Fruit fly (Drosophila melanogaster) whole organism, embryonic: Measurements from ENCODE around the gene CG18765.

Experiments
- Atf-2 ChIP-seq: fragments of 200-800 bp; sonication (Bioruptor generic); optimal IDR thresholded peaks from 2 replicates; lab custom pipeline; 2016; ENCODE audit warnings: missing biosample characterization, missing genetic modification characterization
- Atf6 ChIP-seq: fragments of 200-800 bp; sonication (Bioruptor generic); IDR thresholded peaks from 2 replicates; pipeline ENCODE4 v1.3.6; 2022; ENCODE audit warnings: missing biosample characterization, missing genetic modification characterization
- BEAF-32 ChIP-seq: fragments of 200-800 bp; sonication (Bioruptor generic); optimal IDR thresholded peaks from 3 replicates; lab custom pipeline; 2017; ENCODE audit warnings: missing biosample characterization, missing genetic modification characterization, mild to moderate bottlenecking, moderate library complexity, missing genetic modification reagents
- Bgb ChIP-seq: fragments of 200-800 bp; sonication (Bioruptor generic); IDR thresholded peaks from 2 replicates; pipeline ENCODE4 v1.3.6; 2022; ENCODE audit warnings: missing biosample characterization, missing genetic modification characterization; ENCODE audit not compliant: partially characterized antibody
- Bteb2 ChIP-seq: fragments of 200-800 bp; sonication (Bioruptor generic); optimal IDR thresholded peaks from 2 replicates; lab custom pipeline; 2016; ENCODE audit warnings: missing biosample characterization, missing genetic modification characterization
- CG10274 ChIP-seq: fragments of 200-800 bp; sonication (Bioruptor generic); optimal IDR thresholded peaks from 3 replicates; lab custom pipeline; 2017; ENCODE audit warnings: missing biosample characterization, mild to moderate bottlenecking, missing genetic modification characterization
- CG11456 ChIP-seq: fragments of 200-800 bp; sonication (Bioruptor generic); IDR thresholded peaks from 3 replicates; pipeline ENCODE4 v1.3.6; 2022; ENCODE audit warnings: missing biosample characterization, missing genetic modification characterization
- CG11560 ChIP-seq: fragments of 200-800 bp; sonication (Bioruptor generic); IDR thresholded peaks from 3 replicates; pipeline ENCODE4 v1.3.6; 2022; ENCODE audit warnings: missing biosample characterization, missing genetic modification characterization
- CG13287 ChIP-seq: fragments of 200-800 bp; sonication (Bioruptor generic); IDR thresholded peaks from 2 replicates; pipeline ENCODE4 v1.3.6; 2022; ENCODE audit warnings: missing biosample characterization, missing genetic modification characterization; ENCODE audit not compliant: partially characterized antibody
- CG13894 ChIP-seq: fragments of 200-800 bp; sonication (Bioruptor generic); optimal IDR thresholded peaks from 3 replicates; lab custom pipeline; 2018; ENCODE audit warnings: missing biosample characterization, mild to moderate bottlenecking, missing genetic modification characterization, moderate library complexity
- CG15479 ChIP-seq: fragments of 200-800 bp; sonication (Bioruptor generic); optimal IDR thresholded peaks from 3 replicates; lab custom pipeline; 2019; ENCODE audit warnings: missing biosample characterization, mild to moderate bottlenecking, missing genetic modification characterization, moderate library complexity
- CG1647 ChIP-seq: fragments of 200-800 bp; sonication (Bioruptor generic); optimal IDR thresholded peaks from 3 replicates; lab custom pipeline; 2016; ENCODE audit warnings: missing biosample characterization, missing genetic modification characterization
- CG16815 ChIP-seq: fragments of 200-800 bp; sonication (Bioruptor generic); optimal IDR thresholded peaks from 3 replicates; lab custom pipeline; 2017; ENCODE audit warnings: missing biosample characterization, mild to moderate bottlenecking, missing genetic modification characterization
- CG17829 ChIP-seq: fragments of 200-800 bp; optimal IDR thresholded peaks from 2 replicates; lab custom pipeline; 2019; ENCODE audit warnings: missing biosample characterization, mild to moderate bottlenecking, missing genetic modification characterization, moderate library complexity
- CG1792 ChIP-seq: fragments of 200-800 bp; sonication (Bioruptor generic); optimal IDR thresholded peaks from 2 replicates; lab custom pipeline; 2016; ENCODE audit warnings: missing biosample characterization, missing genetic modification characterization
- CG18262 ChIP-seq: fragments of 200-800 bp; optimal IDR thresholded peaks from 3 replicates; lab custom pipeline; 2019; ENCODE audit warnings: missing biosample characterization, mild to moderate bottlenecking, missing genetic modification characterization, moderate library complexity
- CG2116 ChIP-seq: fragments of 200-800 bp; sonication (Bioruptor generic); optimal IDR thresholded peaks from 3 replicates; lab custom pipeline; 2018; ENCODE audit warnings: missing biosample characterization, mild to moderate bottlenecking, missing genetic modification characterization
- CG2678 ChIP-seq: fragments of 200-800 bp; sonication (Bioruptor generic); optimal IDR thresholded peaks from 3 replicates; lab custom pipeline; 2019; ENCODE audit warnings: missing biosample characterization, mild to moderate bottlenecking, missing genetic modification characterization, moderate library complexity
- CG6813 ChIP-seq: fragments of 200-800 bp; sonication (Bioruptor generic); optimal IDR thresholded peaks from 2 replicates; lab custom pipeline; 2017; ENCODE audit warnings: missing biosample characterization, missing genetic modification characterization, mild to moderate bottlenecking, moderate library complexity, missing genetic modification reagents
- CG7372 ChIP-seq: fragments of 200-800 bp; sonication (Bioruptor generic); IDR thresholded peaks from 2 replicates; pipeline ENCODE4 v1.3.6; 2022; ENCODE audit warnings: missing biosample characterization, missing genetic modification characterization
- Chrac-16 ChIP-seq: fragments of 200-800 bp; sonication (Bioruptor generic); optimal IDR thresholded peaks from 3 replicates; lab custom pipeline; 2016; ENCODE audit warnings: missing biosample characterization, missing genetic modification characterization
- Dek ChIP-seq: fragments of 200-800 bp; sonication (Bioruptor generic); optimal IDR thresholded peaks from 3 replicates; lab custom pipeline; 2019; ENCODE audit warnings: missing biosample characterization, mild to moderate bottlenecking, missing genetic modification characterization, moderate library complexity
- Dip2 ChIP-seq: fragments of 200-800 bp; sonication (Bioruptor generic); IDR thresholded peaks from 2 replicates; pipeline ENCODE4 v1.3.6; 2022; ENCODE audit warnings: missing biosample characterization, missing genetic modification characterization
- Dll ChIP-seq: fragments of 200-800 bp; sonication (Bioruptor generic); IDR thresholded peaks from 4 replicates; pipeline ENCODE4 v1.3.6; 2022; ENCODE audit warnings: missing biosample characterization, missing genetic modification characterization; ENCODE audit not compliant: partially characterized antibody
- Doc3 ChIP-seq: fragments of 200-800 bp; sonication (Bioruptor generic); IDR thresholded peaks from 3 replicates; pipeline ENCODE4 v1.3.6; 2022; ENCODE audit warnings: missing biosample characterization, missing genetic modification characterization; ENCODE audit not compliant: partially characterized antibody
- HmgZ ChIP-seq: fragments of 200-800 bp; sonication (Bioruptor generic); optimal IDR thresholded peaks from 2 replicates; lab custom pipeline; 2018; ENCODE audit warnings: missing biosample characterization, mild to moderate bottlenecking, missing genetic modification characterization
- Mes4 ChIP-seq: fragments of 200-800 bp; sonication (Bioruptor generic); optimal IDR thresholded peaks from 2 replicates; lab custom pipeline; 2016; ENCODE audit warnings: missing biosample characterization, missing genetic modification characterization
- NfI ChIP-seq: fragments of 200-800 bp; sonication (Bioruptor generic); optimal IDR thresholded peaks from 3 replicates; lab custom pipeline; 2018; ENCODE audit warnings: missing biosample characterization, mild to moderate bottlenecking, missing genetic modification characterization, moderate library complexity
- Oli ChIP-seq: fragments of 200-800 bp; sonication (Bioruptor generic); optimal IDR thresholded peaks from 2 replicates; lab custom pipeline; 2018; ENCODE audit warnings: missing biosample characterization, mild to moderate bottlenecking, missing genetic modification characterization, moderate library complexity
- PHDP ChIP-seq: fragments of 200-800 bp; sonication (Bioruptor generic); optimal IDR thresholded peaks from 3 replicates; lab custom pipeline; 2018; ENCODE audit warnings: missing biosample characterization, mild to moderate bottlenecking, missing genetic modification characterization, moderate library complexity
- Pdp1 ChIP-seq, 2 experiments: fragments of 200-800 bp; sonication (Bioruptor generic); optimal IDR thresholded peaks; 3 replicates each; lab custom pipeline; 2016; ENCODE audit warnings: missing biosample characterization in 2 of 2, missing genetic modification characterization in 2 of 2, mild to moderate bottlenecking in 1 of 2, moderate library complexity in 1 of 2
- Spps ChIP-seq: fragments of 200-800 bp; sonication (Bioruptor generic); optimal IDR thresholded peaks from 2 replicates; lab custom pipeline; 2018; ENCODE audit warnings: missing biosample characterization, mild to moderate bottlenecking, missing genetic modification characterization
- Tbp ChIP-seq: fragments of >200 bp; optimal IDR thresholded peaks from 2 replicates; lab custom pipeline; 2018; ENCODE audit warnings: missing biosample characterization, missing genetic modification characterization
- YL-1 ChIP-seq: fragments of 200-800 bp; sonication (Bioruptor generic); optimal IDR thresholded peaks from 3 replicates; lab custom pipeline; 2017; ENCODE audit warnings: missing biosample characterization, mild to moderate bottlenecking, missing genetic modification characterization
- ac ChIP-seq: fragments of 200-800 bp; sonication (Bioruptor generic); optimal IDR thresholded peaks from 3 replicates; lab custom pipeline; 2017; ENCODE audit warnings: missing biosample characterization, mild to moderate bottlenecking, missing genetic modification characterization
- al ChIP-seq: fragments of 200-800 bp; sonication (Bioruptor generic); IDR thresholded peaks from 2 replicates; pipeline ENCODE4 v1.3.6; 2022; ENCODE audit warnings: missing biosample characterization, missing genetic modification characterization
- aop ChIP-seq: fragments of 200-800 bp; sonication (Bioruptor generic); IDR thresholded peaks from 2 replicates; pipeline ENCODE4 v1.3.6; 2022; ENCODE audit warnings: missing biosample characterization, missing genetic modification characterization
- exex ChIP-seq: fragments of 200-800 bp; sonication (Bioruptor generic); optimal IDR thresholded peaks from 4 replicates; lab custom pipeline; 2018; ENCODE audit warnings: missing biosample characterization, mild to moderate bottlenecking, missing genetic modification characterization, moderate library complexity
- grn ChIP-seq: fragments of 200-800 bp; sonication (Bioruptor generic); optimal IDR thresholded peaks from 3 replicates; lab custom pipeline; 2017; ENCODE audit warnings: missing biosample characterization, missing genetic modification characterization
- hbn ChIP-seq: fragments of 200-800 bp; sonication (Bioruptor generic); IDR thresholded peaks from 2 replicates; pipeline ENCODE4 v1.3.6; 2022; ENCODE audit warnings: missing biosample characterization, missing genetic modification characterization; ENCODE audit not compliant: partially characterized antibody
- jumu ChIP-seq: fragments of 200-800 bp; sonication (Bioruptor generic); optimal IDR thresholded peaks from 3 replicates; lab custom pipeline; 2016; ENCODE audit warnings: missing biosample characterization, missing genetic modification characterization
- klu ChIP-seq: fragments of 200-800 bp; sonication (Bioruptor generic); IDR thresholded peaks from 2 replicates; pipeline ENCODE4 v1.3.6; 2022; ENCODE audit warnings: missing biosample characterization, missing genetic modification characterization
- oc ChIP-seq: fragments of 200-800 bp; sonication (Bioruptor generic); optimal IDR thresholded peaks from 2 replicates; lab custom pipeline; 2018; ENCODE audit warnings: missing biosample characterization, mild to moderate bottlenecking, missing genetic modification characterization, moderate library complexity
- pzg ChIP-seq: fragments of 200-800 bp; sonication (Bioruptor generic); optimal IDR thresholded peaks from 3 replicates; lab custom pipeline; 2018; ENCODE audit warnings: missing biosample characterization, mild to moderate bottlenecking, missing genetic modification characterization, moderate library complexity
- ro ChIP-seq: fragments of 200-800 bp; sonication (Bioruptor generic); IDR thresholded peaks from 2 replicates; pipeline ENCODE4 v1.3.6; 2022; ENCODE audit warnings: missing biosample characterization, missing genetic modification characterization
- sob ChIP-seq: fragments of 200-800 bp; sonication (Bioruptor generic); IDR thresholded peaks from 2 replicates; pipeline ENCODE4 v1.3.6; 2022; ENCODE audit warnings: missing biosample characterization, missing genetic modification characterization
- tgo ChIP-seq: fragments of 200-800 bp; sonication (Bioruptor generic); IDR thresholded peaks from 3 replicates; pipeline ENCODE4 v1.3.6; 2022; ENCODE audit warnings: missing biosample characterization, missing genetic modification characterization
- trh ChIP-seq: fragments of 200-800 bp; sonication (Bioruptor generic); optimal IDR thresholded peaks from 2 replicates; lab custom pipeline; 2016; ENCODE audit warnings: missing biosample characterization, missing genetic modification characterization
- wek ChIP-seq: fragments of 200-800 bp; sonication (Bioruptor generic); optimal IDR thresholded peaks from 3 replicates; lab custom pipeline; 2018; ENCODE audit warnings: missing biosample characterization, mild to moderate bottlenecking, missing genetic modification characterization, moderate library complexity

The CG18765 gene

dm6 chr3R:11656614-11657216, 34.9 kb downstream of the CG18765 start (continued):
- 0 out of 3 replicates have a peak, but pooled peaks have one; percentile 13 for TF ChIP-seq Doc3 (GFP tag; lab: Robert Waterston, UW)
- peak; percentile 97 for TF ChIP-seq NfI
- TF ChIP-seq trh (GFP tag; lab: Kevin White, UChicago), result peak; percentile 91
- TF ChIP-seq Chrac-16 (GFP tag; lab: Kevin White, UChicago), result peak; percentile 96
- TF ChIP-seq Atf-2, result peak; percentile 93
- peak; percentile 95 to 97 for TF ChIP-seq Pdp1 (GFP tag; optimal IDR thresholded peaks at IDR 0.05; lab: Kevin White, UChicago)
- TF ChIP-seq Atf6 (GFP tag; lab: Robert Waterston, UW), result peak; percentile 97
- no peak for TF ChIP-seq CG13287 (GFP tag; lab: Robert Waterston, UW)
- TF ChIP-seq Dip2 (GFP tag; lab: Robert Waterston, UW), result peak; percentile 62; the same call in 1 of the 2 replicates
- TF ChIP-seq CG11560 (tag; lab: Robert Waterston, UW), result peak; percentile 85
- TF ChIP-seq ro (GFP tag; lab: Robert Waterston, UW), result peak; percentile 90
- TF ChIP-seq PHDP, result peak; percentile 97
- peak; percentile 81 for TF ChIP-seq CG10274 (GFP tag; lab: Kevin White, UChicago)
- TF ChIP-seq CG13894 (tag; lab: Kevin White, UChicago), result peak; percentile 88
- no peak for TF ChIP-seq CG15479 (GFP tag; lab: Kevin White, UChicago)
- peak; percentile 93 for TF ChIP-seq jumu (GFP tag; lab: Kevin White, UChicago)
- no peak for TF ChIP-seq Tbp (GFP tag; lab: Kevin White, UChicago)
- peak; percentile 97 for TF ChIP-seq Dek (tag; lab: Kevin White, UChicago)
- TF ChIP-seq ac (GFP tag; lab: Kevin White, UChicago), result peak; percentile 59
- TF ChIP-seq Bgb (GFP tag; lab: Robert Waterston, UW), result no peak
- TF ChIP-seq tgo (GFP tag; lab: Robert Waterston, UW), result peak; percentile 96
- peak; percentile 96 for TF ChIP-seq Oli (tag; lab: Kevin White, UChicago)
- TF ChIP-seq CG16815 (GFP tag; lab: Kevin White, UChicago), result peak; percentile 89
- peak; percentile 79 for TF ChIP-seq exex (tag; lab: Kevin White, UChicago)
- TF ChIP-seq CG1792, result peak; percentile 92
- peak; percentile 97 for TF ChIP-seq sob (GFP tag; lab: Robert Waterston, UW)
- TF ChIP-seq CG18262 (tag; lab: Kevin White, UChicago), result peak; percentile 95
- peak; percentile 97 for TF ChIP-seq CG11456 (GFP tag; lab: Robert Waterston, UW)
- peak; percentile 98 for TF ChIP-seq CG2678 (tag; lab: Kevin White, UChicago)
- TF ChIP-seq Spps (tag; lab: Kevin White, UChicago), result peak; percentile 91
- peak; percentile 93 for TF ChIP-seq klu (GFP tag; lab: Robert Waterston, UW)
- no peak for TF ChIP-seq Dll (GFP tag; lab: Robert Waterston, UW)
- TF ChIP-seq Mes4 (GFP tag; lab: Kevin White, UChicago), result peak; percentile 87
- peak; percentile 77 for TF ChIP-seq YL-1 (GFP tag; lab: Kevin White, UChicago)
- peak; percentile 62 for TF ChIP-seq grn (GFP tag; lab: Kevin White, UChicago)
- TF ChIP-seq CG17829 (tag; lab: Kevin White, UChicago), result peak; percentile 96

DNA sequence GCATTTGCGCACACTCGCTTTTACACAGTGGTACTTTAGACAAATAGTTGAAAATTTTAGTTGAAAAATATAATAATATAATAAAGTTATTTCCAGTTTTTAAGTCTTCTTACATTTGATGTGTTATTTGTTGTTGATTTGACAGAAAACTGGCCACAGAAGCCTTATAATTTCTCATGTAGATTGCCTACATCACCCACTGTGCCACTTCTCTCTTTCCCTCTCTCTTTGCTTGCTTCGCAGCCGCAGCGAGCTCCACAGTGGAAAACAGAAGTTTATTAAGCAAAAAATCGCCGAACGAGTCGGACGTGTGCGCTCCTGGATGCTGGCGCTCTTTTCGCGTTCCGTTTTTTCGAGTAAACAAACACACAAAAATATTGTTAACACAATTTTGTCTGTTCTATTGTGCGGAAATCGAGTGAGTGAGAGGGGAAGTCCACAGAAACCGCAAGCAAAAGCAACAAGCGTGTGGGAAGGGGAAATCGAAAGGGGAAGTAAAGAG, 35.7 kb downstream of the CG18765 start, which contains the start of gene CG42327:
CG42327 (plus strand) TSS at position 277 of the 502 bp plus-strand sequence.
- TF ChIP-seq al (GFP tag; lab: Robert Waterston, UW) (peak; percentile 87), CG7372 (GFP tag; lab: Robert Waterston, UW) (peak; percentile 86), BEAF-32 (GFP tag; lab: Kevin White, UChicago) (no peak), CG2116 (GFP tag; lab: Kevin White, UChicago) (peak; percentile 82), aop (peak; percentile 61; the same call in 1 of the 2 replicates), pzg (GFP tag; lab: Kevin White, UChicago) (no peak), CG6813 (GFP tag; lab: Kevin White, UChicago) (peak; percentile 94), CG1647 (GFP tag; lab: Kevin White, UChicago) (peak; percentile 64), oc (peak; percentile 98), HmgZ (tag; lab: Kevin White, UChicago) (peak; percentile 81), Bteb2 (peak; percentile 68), wek (GFP tag; lab: Kevin White, UChicago) (peak; percentile 60), hbn (GFP tag; lab: Robert Waterston, UW) (no peak)
